Worm (Caenorhabditis elegans): ENCODE measurements around the gene C41A3.2.

C41A3.2 gene

DNA sequence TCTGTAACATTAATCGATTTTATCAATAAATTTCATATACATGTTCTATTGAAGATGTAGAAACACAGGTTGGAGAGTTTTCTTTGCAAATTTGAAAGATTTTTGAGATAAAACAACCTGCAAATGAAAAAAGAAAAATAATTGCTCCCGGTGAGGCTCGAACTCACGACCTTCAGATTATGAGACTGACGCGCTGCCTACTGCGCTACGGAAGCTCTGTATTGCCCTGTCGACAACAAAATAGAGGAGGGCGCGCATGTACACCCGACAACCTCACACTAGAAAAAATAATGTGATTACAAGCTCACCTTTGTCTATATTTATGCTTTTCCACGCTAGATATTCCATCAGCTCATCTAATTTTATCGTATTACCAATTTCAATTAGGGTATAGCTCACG lies 6.9 kb downstream of the C41A3.2 start:
- TF ChIP-seq pes-1 (GFP tag; IDR thresholded peaks at IDR 0.05) (no peak; the same call in 1 of the 2 replicates), aly-1 (tag; optimal IDR thresholded peaks at IDR 0.05) (peak; percentile 31), hnd-1 (tag; optimal IDR thresholded peaks at IDR 0.05) (peak; percentile 41), scrt-1 (GFP tag; IDR thresholded peaks at IDR 0.05) (peak; percentile 80), tbx-11 (GFP tag; IDR thresholded peaks at IDR 0.05) (peak; percentile 79), hmg-4 (GFP tag; optimal IDR thresholded peaks at IDR 0.05) (peak; percentile 65), tra-4 (tag; optimal IDR thresholded peaks at IDR 0.05) (no peak), tbx-37 (GFP tag; conservative IDR thresholded peaks at IDR 0.05) (peak; percentile 69), B0310.2 (tag; optimal IDR thresholded peaks at IDR 0.05) (peak; percentile 42), hmbx-1 (tag; optimal IDR thresholded peaks at IDR 0.05) (no peak), flt-1 (GFP tag; IDR thresholded peaks at IDR 0.05) (peak; percentile 63), ets-7 (tag; optimal IDR thresholded peaks at IDR 0.05) (no peak), sea-1 (GFP tag; conservative IDR thresholded peaks at IDR 0.05) (no peak), F13C5.2 (tag; optimal IDR thresholded peaks at IDR 0.05) (peak; percentile 51), ceh-36 (tag; optimal IDR thresholded peaks at IDR 0.05) (peak; percentile 43), ceh-13 (GFP tag; optimal IDR thresholded peaks at IDR 0.05) (peak; percentile 38), ama-1 (optimal IDR thresholded peaks at IDR 0.05) (no peak)

DNA sequence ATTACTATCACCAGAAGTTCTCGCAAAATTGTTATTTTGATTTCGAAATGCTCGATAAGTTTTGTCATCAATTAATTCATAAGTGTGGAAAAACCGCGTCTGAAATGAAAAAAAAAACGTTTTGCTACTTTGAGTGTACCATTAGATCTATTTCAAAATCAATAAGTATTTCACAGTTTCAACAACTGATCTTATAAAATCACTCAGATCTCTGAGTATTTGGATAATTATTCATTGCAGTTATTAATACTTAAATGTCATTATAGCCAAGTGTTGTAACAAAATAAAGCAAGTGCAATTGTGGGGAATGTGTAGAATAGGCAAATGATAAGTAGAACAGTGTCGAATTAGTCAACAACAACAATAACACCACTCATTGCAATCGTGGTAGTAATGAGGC lies 7.8 kb downstream of the C41A3.2 start, which contains the start of gene C03F11.4:
Gene C03F11.4, minus strand, starts transcription at position 101 of the 400 bp plus-strand sequence.
- no peak for TF ChIP-seq B0310.2 (tag; optimal IDR thresholded peaks at IDR 0.05)
- no peak for TF ChIP-seq tbx-11 (GFP tag; IDR thresholded peaks at IDR 0.05)
- TF ChIP-seq tra-4 (tag; optimal IDR thresholded peaks at IDR 0.05): no peak
- TF ChIP-seq tbx-37 (GFP tag; conservative IDR thresholded peaks at IDR 0.05): no peak
- TF ChIP-seq ceh-13 (GFP tag; optimal IDR thresholded peaks at IDR 0.05): no peak
- no peak for TF ChIP-seq pes-1 (GFP tag; IDR thresholded peaks at IDR 0.05)
- no peak for TF ChIP-seq ets-7 (tag; optimal IDR thresholded peaks at IDR 0.05)
- TF ChIP-seq F13C5.2 (tag; optimal IDR thresholded peaks at IDR 0.05): no peak
- no peak for TF ChIP-seq flt-1 (GFP tag; IDR thresholded peaks at IDR 0.05)
- no peak for TF ChIP-seq ceh-36 (tag; optimal IDR thresholded peaks at IDR 0.05)
- TF ChIP-seq scrt-1 (GFP tag; IDR thresholded peaks at IDR 0.05): no peak
- no peak for TF ChIP-seq ama-1 (optimal IDR thresholded peaks at IDR 0.05)
- no peak for TF ChIP-seq hmg-4 (GFP tag; optimal IDR thresholded peaks at IDR 0.05)
- TF ChIP-seq hmbx-1 (tag; optimal IDR thresholded peaks at IDR 0.05): no peak
- no peak for TF ChIP-seq sea-1 (GFP tag; conservative IDR thresholded peaks at IDR 0.05)
- no peak for TF ChIP-seq aly-1 (tag; optimal IDR thresholded peaks at IDR 0.05)
- TF ChIP-seq hnd-1 (tag; optimal IDR thresholded peaks at IDR 0.05): no peak

DNA sequence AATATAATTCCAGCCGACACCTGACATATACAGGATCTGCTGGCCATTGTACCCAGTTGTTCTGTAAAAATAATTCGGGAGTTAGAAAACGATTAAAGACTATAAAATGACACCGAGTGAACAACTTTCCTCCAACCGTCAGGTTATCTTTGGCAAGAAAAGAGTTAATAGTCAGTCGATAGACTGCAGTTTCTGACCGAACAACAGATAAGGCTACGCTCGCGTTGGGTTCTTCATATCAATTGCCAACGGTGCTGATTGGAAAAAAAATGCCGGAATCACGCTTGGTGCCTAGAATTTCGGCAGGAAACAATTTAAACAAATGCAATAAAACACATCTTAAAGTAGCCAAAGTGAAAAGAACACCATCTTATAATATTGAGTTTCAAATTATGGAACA lies 13.6 kb downstream of the C41A3.2 start, which contains the start of gene scav-1:
Gene scav-1, minus strand, starts transcription at position 61 of the 400 bp plus-strand sequence.
- TF ChIP-seq ceh-13 (GFP tag; optimal IDR thresholded peaks at IDR 0.05): no peak
- no peak for TF ChIP-seq tbx-37 (GFP tag; conservative IDR thresholded peaks at IDR 0.05)
- no peak for TF ChIP-seq hnd-1 (tag; optimal IDR thresholded peaks at IDR 0.05)
- no peak for TF ChIP-seq tra-4 (tag; optimal IDR thresholded peaks at IDR 0.05)
- TF ChIP-seq ceh-36 (tag; optimal IDR thresholded peaks at IDR 0.05): no peak
- no peak for TF ChIP-seq tbx-11 (GFP tag; IDR thresholded peaks at IDR 0.05)
- no peak for TF ChIP-seq hmbx-1 (tag; optimal IDR thresholded peaks at IDR 0.05)
- no peak for TF ChIP-seq F13C5.2 (tag; optimal IDR thresholded peaks at IDR 0.05)
- TF ChIP-seq scrt-1 (GFP tag; IDR thresholded peaks at IDR 0.05): no peak
- no peak for TF ChIP-seq B0310.2 (tag; optimal IDR thresholded peaks at IDR 0.05)
- TF ChIP-seq sea-1 (GFP tag; conservative IDR thresholded peaks at IDR 0.05): no peak

- no peak for TF ChIP-seq tbx-37 (GFP tag; conservative IDR thresholded peaks at IDR 0.05)
Measured at ce11 chrX:5397300-5397699, 16.9 kb downstream of the C41A3.2 start, which contains the start of gene C03F11.2. C03F11.2 (minus strand) TSS chrX:5397400.

DNA sequence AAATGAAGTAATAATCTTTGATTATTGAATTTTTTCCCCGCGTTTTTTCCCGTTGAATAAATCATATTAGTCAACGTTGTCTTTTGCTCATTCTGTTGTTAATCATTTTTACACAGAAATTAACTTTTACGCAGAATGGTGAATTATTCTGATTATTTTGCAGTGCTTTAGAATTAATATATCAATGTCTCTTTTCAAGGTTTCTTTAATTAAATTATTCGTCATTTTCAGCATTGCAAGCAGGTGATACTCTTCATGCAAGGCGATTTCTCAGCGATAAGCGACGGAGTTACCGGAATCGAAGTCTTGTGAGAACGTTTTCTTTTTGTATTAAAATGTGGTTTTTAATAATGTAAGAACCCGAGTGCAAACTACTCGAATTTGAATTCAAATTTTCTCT lies 26.5 kb downstream of the C41A3.2 start:
- TF ChIP-seq ceh-13 (GFP tag; optimal IDR thresholded peaks at IDR 0.05): no peak

DNA sequence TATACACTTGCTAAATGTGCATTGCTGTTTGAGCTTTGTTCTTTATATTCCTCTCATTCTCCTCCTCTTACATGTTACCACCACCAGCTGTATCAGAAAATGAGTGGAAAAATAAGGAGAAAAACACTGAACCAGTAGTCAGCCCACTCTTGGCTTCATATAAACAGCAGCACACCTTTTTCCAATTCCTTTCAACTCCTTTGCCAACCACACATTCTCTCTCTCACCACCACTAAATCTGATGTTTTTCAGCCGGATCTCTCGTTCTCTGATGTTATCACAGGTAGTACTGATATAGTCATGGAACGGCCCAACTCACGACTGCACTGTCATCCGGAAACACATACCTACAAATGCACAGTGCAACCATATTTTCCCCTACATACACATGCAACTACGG lies 27.6 kb downstream of the C41A3.2 start, which contains the start of gene kcnl-3:
Gene kcnl-3, plus strand, starts transcription at position 301 of the 400 bp plus-strand sequence.
- no peak for TF ChIP-seq aly-1 (tag; optimal IDR thresholded peaks at IDR 0.05)
- TF ChIP-seq hmbx-1 (tag; optimal IDR thresholded peaks at IDR 0.05): no peak
- no peak for TF ChIP-seq pes-1 (GFP tag; IDR thresholded peaks at IDR 0.05)
- no peak for TF ChIP-seq B0310.2 (tag; optimal IDR thresholded peaks at IDR 0.05)
- TF ChIP-seq sea-1 (GFP tag; conservative IDR thresholded peaks at IDR 0.05): no peak
- TF ChIP-seq ceh-13 (GFP tag; optimal IDR thresholded peaks at IDR 0.05): no peak
- TF ChIP-seq F13C5.2 (tag; optimal IDR thresholded peaks at IDR 0.05): no peak
- no peak for TF ChIP-seq ama-1 (optimal IDR thresholded peaks at IDR 0.05)
- no peak for TF ChIP-seq flt-1 (GFP tag; IDR thresholded peaks at IDR 0.05)
- TF ChIP-seq ets-7 (tag; optimal IDR thresholded peaks at IDR 0.05): no peak
- TF ChIP-seq tbx-37 (GFP tag; conservative IDR thresholded peaks at IDR 0.05): no peak
- TF ChIP-seq hmg-4 (GFP tag; optimal IDR thresholded peaks at IDR 0.05): no peak
- no peak for TF ChIP-seq scrt-1 (GFP tag; IDR thresholded peaks at IDR 0.05)

DNA sequence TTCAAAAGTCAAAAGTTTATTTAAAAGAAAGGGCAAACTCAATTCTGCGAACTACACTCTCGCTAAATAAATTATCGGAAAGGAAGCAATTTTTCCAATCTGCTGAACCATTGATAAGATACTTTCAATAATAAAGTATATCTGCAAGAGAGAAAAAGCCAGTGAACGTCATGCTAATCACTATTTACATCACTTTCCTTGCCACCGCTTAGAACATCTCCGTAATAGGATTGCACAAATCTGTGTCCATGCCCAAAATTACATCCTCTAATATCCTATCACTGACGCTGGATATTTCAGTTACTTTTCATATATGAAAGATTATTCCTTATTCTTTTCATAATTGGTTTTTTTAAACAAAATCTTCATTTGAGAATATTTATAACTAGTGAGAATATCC lies 31.4 kb downstream of the C41A3.2 start:
- TF ChIP-seq B0310.2 (tag; optimal IDR thresholded peaks at IDR 0.05) (no peak), pes-1 (GFP tag; IDR thresholded peaks at IDR 0.05) (no peak), ama-1 (optimal IDR thresholded peaks at IDR 0.05) (no peak), F13C5.2 (tag; optimal IDR thresholded peaks at IDR 0.05) (no peak), flt-1 (GFP tag; IDR thresholded peaks at IDR 0.05) (no peak), tbx-11 (GFP tag; IDR thresholded peaks at IDR 0.05) (no peak), hmbx-1 (tag; optimal IDR thresholded peaks at IDR 0.05) (no peak), hmg-4 (GFP tag; optimal IDR thresholded peaks at IDR 0.05) (no peak), tra-4 (tag; optimal IDR thresholded peaks at IDR 0.05) (no peak), tbx-37 (GFP tag; conservative IDR thresholded peaks at IDR 0.05) (no peak), ets-7 (tag; optimal IDR thresholded peaks at IDR 0.05) (no peak), ceh-13 (GFP tag; optimal IDR thresholded peaks at IDR 0.05) (no peak), scrt-1 (GFP tag; IDR thresholded peaks at IDR 0.05) (no peak), sea-1 (GFP tag; conservative IDR thresholded peaks at IDR 0.05) (no peak), aly-1 (tag; optimal IDR thresholded peaks at IDR 0.05) (no peak), hnd-1 (tag; optimal IDR thresholded peaks at IDR 0.05) (no peak), ceh-36 (tag; optimal IDR thresholded peaks at IDR 0.05) (no peak)
